Worm (Caenorhabditis elegans) whole organism, mixed stage, embryonic: ENCODE measurements around the gene scpl-4.

Experiments used
- blmp-1 ChIP-seq: fragments of 150-350 bp; optimal IDR thresholded peaks from 2 replicates; lab custom pipeline; 2014; ENCODE audit warnings: missing biosample characterization, missing genetic modification characterization
- ces-1 ChIP-seq: fragments of 150-350 bp; optimal IDR thresholded peaks from 2 replicates; lab custom pipeline; 2014; ENCODE audit warnings: missing biosample characterization, missing genetic modification reagents, missing genetic modification characterization
- elt-1 ChIP-seq: sonication (generic microtip); optimal IDR thresholded peaks from 2 replicates; lab custom pipeline; 2017; ENCODE audit warnings: missing genetic modification characterization, mild to moderate bottlenecking, missing compliant biosample characterization, antibody characterized with exemption, moderate library complexity, borderline replicate concordance; ENCODE audit not compliant: insufficient read depth
- elt-3 ChIP-seq: fragments of 150-350 bp; optimal IDR thresholded peaks from 2 replicates; lab custom pipeline; 2014; ENCODE audit warnings: missing biosample characterization, missing genetic modification characterization
- flh-1 ChIP-seq: fragments of 200-800 bp; sonication (Bioruptor generic); optimal IDR thresholded peaks from 2 replicates; lab custom pipeline; 2018; ENCODE audit warnings: mild to moderate bottlenecking, missing genetic modification characterization, moderate library complexity, missing compliant biosample characterization
- hlh-1 ChIP-seq: fragments of 150-350 bp; optimal IDR thresholded peaks from 2 replicates; lab custom pipeline; 2014; ENCODE audit warnings: missing biosample characterization, missing genetic modification reagents, missing genetic modification characterization
- lsy-2 ChIP-seq: fragments of 150-350 bp; optimal IDR thresholded peaks from 2 replicates; lab custom pipeline; 2014; ENCODE audit warnings: missing biosample characterization, missing genetic modification characterization
- nhr-2 ChIP-seq: fragments of 150-350 bp; optimal IDR thresholded peaks from 2 replicates; lab custom pipeline; 2014; ENCODE audit warnings: missing biosample characterization, missing genetic modification characterization
- nhr-237 ChIP-seq: fragments of 150-350 bp; optimal IDR thresholded peaks from 2 replicates; lab custom pipeline; 2014; ENCODE audit warnings: missing biosample characterization, missing genetic modification characterization
- snpc-4 ChIP-seq: fragments of 150-350 bp; optimal IDR thresholded peaks from 2 replicates; lab custom pipeline; 2014; ENCODE audit warnings: missing biosample characterization, missing genetic modification characterization
- tbx-8 ChIP-seq: fragments of 200-800 bp; sonication (Bioruptor generic); optimal IDR thresholded peaks from 2 replicates; lab custom pipeline; 2018; ENCODE audit warnings: mild to moderate bottlenecking, missing genetic modification characterization, moderate library complexity, missing compliant biosample characterization
- unc-120 ChIP-seq: sonication (generic microtip); optimal IDR thresholded peaks from 2 replicates; lab custom pipeline; 2017; ENCODE audit warnings: missing genetic modification characterization, missing compliant biosample characterization; ENCODE audit not compliant: poor library complexity, severe bottlenecking
- unc-62 ChIP-seq: fragments of 150-350 bp; optimal IDR thresholded peaks from 2 replicates; lab custom pipeline; 2014; ENCODE audit warnings: missing biosample characterization, missing genetic modification reagents, missing genetic modification characterization

DNA sequence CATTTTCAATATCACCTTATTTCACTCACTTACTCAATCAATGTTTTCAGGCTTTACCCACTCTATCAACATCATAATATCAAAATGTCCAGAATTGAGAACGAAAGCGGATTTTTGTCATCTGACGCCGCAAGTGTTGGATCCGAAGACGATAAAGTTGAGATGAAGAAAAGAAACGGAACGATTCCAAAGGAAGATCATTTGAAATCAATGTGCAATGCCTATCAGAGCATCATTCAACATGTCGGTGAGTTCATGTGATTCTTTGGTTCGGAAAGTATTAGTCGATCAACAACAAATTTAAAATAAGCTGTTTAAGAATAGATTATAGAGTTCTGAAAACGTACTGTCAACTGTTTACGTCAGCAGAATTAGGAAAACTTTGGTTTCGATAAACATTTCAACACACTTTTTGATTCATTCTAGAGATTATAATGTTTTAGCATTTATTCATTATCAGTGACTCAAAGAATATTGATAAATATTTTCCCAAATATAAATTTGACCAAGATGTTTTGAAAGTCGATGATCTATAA, 34.0 kb upstream of the scpl-4 start, which contains the start of gene cat-4:
- TF ChIP-seq unc-62 (GFP tag; lab: Kevin White, UChicago) (no peak), unc-120 (tag; lab: Kevin White, UChicago) (no peak), snpc-4 (tag; lab: Kevin White, UChicago) (no peak), ces-1 (no peak), elt-3 (tag; lab: Kevin White, UChicago) (no peak), nhr-2 (tag; lab: Kevin White, UChicago) (no peak), flh-1 (no peak), blmp-1 (tag; lab: Kevin White, UChicago) (no peak), nhr-237 (no peak), hlh-1 (tag; lab: Kevin White, UChicago) (no peak), lsy-2 (tag; lab: Kevin White, UChicago) (no peak), tbx-8 (GFP tag; lab: Kevin White, UChicago) (no peak), elt-1 (tag; lab: Kevin White, UChicago) (no peak)
